Worm (Caenorhabditis elegans): ENCODE measurements around the gene str-198.
A peak's percentile ranks its signal among the peaks of the same experiment; 100 is the strongest.

Gene str-198

DNA sequence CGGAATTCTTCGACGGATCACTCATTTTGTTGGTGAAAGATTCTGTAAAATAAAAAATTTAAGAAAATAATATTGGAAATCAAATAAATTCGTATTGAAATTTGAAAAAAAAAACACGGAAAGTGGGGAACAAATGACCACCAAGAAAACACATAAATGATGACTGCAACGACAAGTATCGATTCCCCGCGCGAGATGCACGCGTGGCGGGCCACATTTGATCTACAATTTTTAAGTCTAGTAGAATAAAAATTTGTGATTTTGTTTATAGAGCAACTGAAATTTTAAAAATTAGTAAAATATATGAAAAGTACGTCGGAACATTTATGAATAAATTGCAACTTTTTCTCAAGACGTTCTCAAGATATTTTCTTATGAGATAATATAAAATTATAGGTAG is 7.4 kb downstream of the str-198 start, which contains the start of gene F14H3.4 (continued):
- TF ChIP-seq F37B4.10 (GFP tag; IDR thresholded peaks at IDR 0.05), result no peak

DNA sequence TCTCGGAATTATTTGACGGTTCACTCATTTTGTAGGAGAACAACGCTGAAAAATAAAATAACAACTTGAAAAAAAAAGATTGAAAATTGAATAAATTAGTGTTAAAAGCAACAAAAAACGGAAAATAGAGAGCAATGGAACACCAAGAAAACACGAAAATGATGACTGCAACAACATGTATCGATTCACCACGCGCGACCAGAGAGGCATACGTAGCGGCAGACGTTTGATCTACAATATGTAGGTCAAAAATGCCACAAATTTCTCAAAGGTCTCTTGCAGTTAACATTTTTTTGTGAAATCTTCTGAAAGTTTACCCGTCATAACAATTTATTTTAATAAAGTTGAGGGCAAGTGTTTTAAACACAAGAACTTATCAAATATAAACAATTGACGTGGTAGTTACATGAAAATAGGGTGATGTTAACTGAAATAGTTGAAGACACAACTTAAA is 9.4 kb downstream of the str-198 start, which contains the start of gene F14H3.5:
Gene F14H3.5, minus strand, starts transcription at position 51 of the 454 bp plus-strand sequence.
- TF ChIP-seq attf-3 (GFP tag; conservative IDR thresholded peaks at IDR 0.05) (no peak), snpc-3.4 (tag; optimal IDR thresholded peaks at IDR 0.05) (peak; percentile 38), dpff-1 (tag; optimal IDR thresholded peaks at IDR 0.05) (no peak), ceh-40 (GFP tag; IDR thresholded peaks at IDR 0.05) (no peak), mel-28 (tag; optimal IDR thresholded peaks at IDR 0.05; ENCODE audit: borderline replicate concordance) (no peak), mcd-1 (GFP tag; IDR thresholded peaks at IDR 0.05) (no peak), dpl-1 (GFP tag; optimal IDR thresholded peaks at IDR 0.05) (peak; percentile 46), lin-35 (GFP tag; optimal IDR thresholded peaks at IDR 0.05) (no peak), madf-8 (GFP tag; conservative IDR thresholded peaks at IDR 0.05) (0 out of 2 replicates have a peak, but pooled peaks have one; percentile 26), ets-4 (GFP tag; optimal IDR thresholded peaks at IDR 0.05) (no peak), snpc-1.1 (tag; optimal IDR thresholded peaks at IDR 0.05; ENCODE audit: insufficient read depth) (no peak), repo-1 (tag; optimal IDR thresholded peaks at IDR 0.05) (no peak), ceh-79 (tag; optimal IDR thresholded peaks at IDR 0.05) (no peak), efl-1 (GFP tag; optimal IDR thresholded peaks at IDR 0.05) (peak; percentile 69), egl-44 (GFP tag; IDR thresholded peaks at IDR 0.05) (no peak), let-607 (tag; optimal IDR thresholded peaks at IDR 0.05) (no peak), Y53G8AR.9 (GFP tag; conservative IDR thresholded peaks at IDR 0.05) (no peak), F57C9.4 (tag; optimal IDR thresholded peaks at IDR 0.05) (no peak), unc-130 (GFP tag; optimal IDR thresholded peaks at IDR 0.05) (no peak), hlh-12 (tag; optimal IDR thresholded peaks at IDR 0.05) (no peak), him-1 (tag; optimal IDR thresholded peaks at IDR 0.05) (no peak), rpc-1 (optimal IDR thresholded peaks at IDR 0.05) (no peak), rpc-1 (tag; optimal IDR thresholded peaks at IDR 0.05) (no peak), Y53F4B.3 (GFP tag; IDR thresholded peaks at IDR 0.05) (no peak), hmg-20 (GFP tag; IDR thresholded peaks at IDR 0.05) (no peak), nhr-179 (tag; optimal IDR thresholded peaks at IDR 0.05) (no peak), hsf-1 (GFP tag; IDR thresholded peaks at IDR 0.05) (0 out of 2 replicates have a peak, but pooled peaks have one; percentile 54), zfh-2 (GFP tag; conservative IDR thresholded peaks at IDR 0.05) (no peak), madf-10 (tag; optimal IDR thresholded peaks at IDR 0.05) (no peak), Y67H2A.10 (GFP tag; conservative IDR thresholded peaks at IDR 0.05) (no peak), mes-4 (tag; optimal IDR thresholded peaks at IDR 0.05) (no peak), madf-6 (GFP tag; IDR thresholded peaks at IDR 0.05) (peak; percentile 71), Y79H2A.3 (GFP tag; conservative IDR thresholded peaks at IDR 0.05) (0 out of 2 replicates have a peak, but pooled peaks have one; percentile 26), tbp1 (GFP tag; optimal IDR thresholded peaks at IDR 0.05) (no peak), hmg-1.2 (GFP tag; IDR thresholded peaks at IDR 0.05) (no peak), gei-17 (GFP tag; optimal IDR thresholded peaks at IDR 0.05) (no peak), ceh-91 (GFP tag; IDR thresholded peaks at IDR 0.05) (no peak), attf-6 (GFP tag; IDR thresholded peaks at IDR 0.05) (0 out of 2 replicates have a peak, but pooled peaks have one; percentile 7), attf-5 (GFP tag; optimal IDR thresholded peaks at IDR 0.05) (no peak), ama-1 (optimal IDR thresholded peaks at IDR 0.05) (no peak), ama-1 (GFP tag; optimal IDR thresholded peaks at IDR 0.05) (no peak)

All from whole organism, young adult.